Fruit fly (Drosophila melanogaster): ENCODE results near the gene CG1677.

The CG1677 gene

DNA sequence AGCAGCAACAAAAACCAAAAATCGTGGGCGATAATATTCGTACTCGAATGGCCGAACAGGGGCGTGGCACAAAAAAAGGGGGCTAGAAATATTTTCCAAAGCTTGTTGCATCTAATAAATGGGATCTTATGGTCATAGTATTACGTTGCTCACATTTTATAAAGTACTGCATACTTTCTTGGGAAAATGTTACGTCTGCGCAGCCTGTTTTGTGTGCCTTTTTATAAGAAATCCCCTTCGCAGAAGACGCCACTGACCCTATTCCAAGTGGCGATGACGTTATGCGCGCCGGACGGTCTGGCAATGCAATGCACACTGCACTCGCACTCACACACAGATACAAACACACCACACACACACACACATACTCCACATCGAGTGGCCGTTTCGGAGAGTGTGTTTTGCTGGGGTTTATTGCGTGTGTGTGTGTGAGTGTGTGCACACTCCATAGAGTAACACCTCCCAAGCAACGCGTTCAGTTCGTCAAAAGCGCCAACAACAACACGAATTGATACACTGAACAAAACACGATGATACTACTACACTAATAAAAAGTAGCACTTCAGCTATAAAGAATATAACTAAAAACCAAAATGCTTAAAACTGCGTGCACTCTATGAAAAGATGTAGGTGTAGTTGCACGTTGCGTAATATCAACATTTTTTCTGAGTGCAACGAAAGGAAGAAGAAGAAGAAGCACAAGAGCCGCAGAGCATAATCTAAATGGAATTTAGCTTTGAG is 112.3 kb downstream of the CG1677 start:
- TF ChIP-seq Vsx2 (GFP tag; optimal IDR thresholded peaks at IDR 0.05; ENCODE audit: partially characterized antibody), result no peak
- peak; percentile 43 for TF ChIP-seq sv (GFP tag; optimal IDR thresholded peaks at IDR 0.05)
- TF ChIP-seq psq (GFP tag; optimal IDR thresholded peaks at IDR 0.05), result peak; percentile 69
- TF ChIP-seq rgr (GFP tag; optimal IDR thresholded peaks at IDR 0.05), result peak; percentile 78
- no peak for TF ChIP-seq brk (GFP tag; optimal IDR thresholded peaks at IDR 0.05)
- peak; percentile 12 for TF ChIP-seq GATAd (GFP tag; optimal IDR thresholded peaks at IDR 0.05)
- no peak for TF ChIP-seq Hr78 (GFP tag; optimal IDR thresholded peaks at IDR 0.05)
- TF ChIP-seq Sp1 (GFP tag; optimal IDR thresholded peaks at IDR 0.05), result peak; percentile 86
- TF ChIP-seq ey (GFP tag; optimal IDR thresholded peaks at IDR 0.05), result peak; percentile 82
- TF ChIP-seq lola (GFP tag; optimal IDR thresholded peaks at IDR 0.05), result no peak
- TF ChIP-seq Mio (GFP tag; optimal IDR thresholded peaks at IDR 0.05), result peak; percentile 50
- no peak for TF ChIP-seq Myc (optimal IDR thresholded peaks at IDR 0.05)
- no peak for TF ChIP-seq Rel (GFP tag; optimal IDR thresholded peaks at IDR 0.05)
- peak; percentile 53 for TF ChIP-seq Rel (tag; optimal IDR thresholded peaks at IDR 0.05)
- no peak for TF ChIP-seq Abd-B (GFP tag; optimal IDR thresholded peaks at IDR 0.05)
- TF ChIP-seq N (GFP tag; optimal IDR thresholded peaks at IDR 0.05), result no peak
- TF ChIP-seq HLH106 (tag; optimal IDR thresholded peaks at IDR 0.05), result peak; percentile 90
- TF ChIP-seq Jra (GFP tag; optimal IDR thresholded peaks at IDR 0.05), result peak; percentile 37
- TF ChIP-seq dsf (GFP tag; optimal IDR thresholded peaks at IDR 0.05; ENCODE audit: borderline replicate concordance), result no peak
- peak; percentile 86 for TF ChIP-seq Hnf4 (GFP tag; optimal IDR thresholded peaks at IDR 0.05)
- no peak for TF ChIP-seq usp (GFP tag; optimal IDR thresholded peaks at IDR 0.05)
- peak; percentile 83 for TF ChIP-seq tai (GFP tag; optimal IDR thresholded peaks at IDR 0.05)
- TF ChIP-seq sage (GFP tag; optimal IDR thresholded peaks at IDR 0.05), result peak; percentile 80
- TF ChIP-seq CrebA (GFP tag; optimal IDR thresholded peaks at IDR 0.05; ENCODE audit: borderline replicate concordance), result no peak
- TF ChIP-seq woc (GFP tag; optimal IDR thresholded peaks at IDR 0.05), result peak; percentile 82
- TF ChIP-seq dmrt93B (GFP tag; optimal IDR thresholded peaks at IDR 0.05), result peak; percentile 80
- TF ChIP-seq CG9705 (GFP tag; optimal IDR thresholded peaks at IDR 0.05), result peak; percentile 86
- peak; percentile 54 to 83 for TF ChIP-seq foxo (GFP tag; optimal IDR thresholded peaks at IDR 0.05)
- no peak for TF ChIP-seq pan (optimal IDR thresholded peaks at IDR 0.05)
- TF ChIP-seq dl (GFP tag; optimal IDR thresholded peaks at IDR 0.05; ENCODE audit: insufficient read depth in 1 of 2, partially characterized antibody in 2 of 2), result no peak
- peak; percentile 79 for TF ChIP-seq OdsH (GFP tag; optimal IDR thresholded peaks at IDR 0.05)
- peak; percentile 75 for TF ChIP-seq br (GFP tag; optimal IDR thresholded peaks at IDR 0.05)
- peak; percentile 67 for TF ChIP-seq CG32264 (GFP tag; optimal IDR thresholded peaks at IDR 0.05)
- TF ChIP-seq fru (GFP tag; optimal IDR thresholded peaks at IDR 0.05), result peak; percentile 83
- no peak for TF ChIP-seq jim (GFP tag; optimal IDR thresholded peaks at IDR 0.05)
- no peak for TF ChIP-seq Dif (GFP tag; optimal IDR thresholded peaks at IDR 0.05; ENCODE audit: partially characterized antibody)
- TF ChIP-seq Hr83 (GFP tag; optimal IDR thresholded peaks at IDR 0.05; ENCODE audit: poor library complexity, severe bottlenecking), result peak; percentile 12
- peak; percentile 36 for TF ChIP-seq Dfd (GFP tag; optimal IDR thresholded peaks at IDR 0.05)
- peak; percentile 80 for TF ChIP-seq h (GFP tag; optimal IDR thresholded peaks at IDR 0.05)

DNA sequence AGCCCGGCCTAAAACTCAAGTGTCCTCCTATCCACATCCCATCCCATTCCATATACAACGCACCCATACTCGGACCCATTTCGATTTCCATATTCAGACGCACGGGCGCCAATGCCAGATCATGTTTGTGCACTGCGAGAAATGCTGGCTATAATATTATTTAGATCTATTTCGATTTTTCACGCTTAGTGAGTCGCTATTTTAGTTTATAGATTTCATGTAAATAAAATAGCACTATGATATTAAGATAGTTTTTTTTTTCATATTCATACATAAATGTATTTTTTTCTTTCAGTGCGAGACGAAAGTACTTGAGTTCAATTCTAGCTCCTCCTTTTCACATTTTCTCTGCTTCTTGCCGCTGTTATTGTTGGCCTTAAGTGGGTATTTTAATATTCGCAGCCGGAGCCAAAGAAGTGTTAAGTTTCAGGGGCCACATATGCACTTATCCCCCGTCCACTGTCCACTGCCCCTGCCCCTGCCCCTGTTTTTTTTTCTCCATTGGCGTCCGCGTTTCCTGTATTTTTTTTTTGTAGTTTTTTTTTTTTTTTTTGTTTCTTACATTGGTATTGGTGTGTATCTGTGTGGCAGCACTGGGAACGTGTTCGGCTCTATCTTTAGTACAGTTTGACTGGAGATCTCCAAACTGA is 113.6 kb downstream of the CG1677 start:
- TF ChIP-seq Sp1 (GFP tag; optimal IDR thresholded peaks at IDR 0.05) (peak; percentile 75), dl (GFP tag; optimal IDR thresholded peaks at IDR 0.05; ENCODE audit: insufficient read depth in 1 of 2, partially characterized antibody in 2 of 2) (no peak), sv (GFP tag; optimal IDR thresholded peaks at IDR 0.05) (peak; percentile 74), Dfd (GFP tag; optimal IDR thresholded peaks at IDR 0.05) (no peak), br (GFP tag; optimal IDR thresholded peaks at IDR 0.05) (peak; percentile 71), rgr (GFP tag; optimal IDR thresholded peaks at IDR 0.05) (peak; percentile 75), fru (GFP tag; optimal IDR thresholded peaks at IDR 0.05) (peak; percentile 65), sage (GFP tag; optimal IDR thresholded peaks at IDR 0.05) (peak; percentile 39), dmrt93B (GFP tag; optimal IDR thresholded peaks at IDR 0.05) (peak; percentile 1), psq (GFP tag; optimal IDR thresholded peaks at IDR 0.05) (peak; percentile 62), brk (GFP tag; optimal IDR thresholded peaks at IDR 0.05) (no peak), GATAd (GFP tag; optimal IDR thresholded peaks at IDR 0.05) (no peak), Rel (GFP tag; optimal IDR thresholded peaks at IDR 0.05) (peak; percentile 39), Rel (tag; optimal IDR thresholded peaks at IDR 0.05) (peak; percentile 16), woc (GFP tag; optimal IDR thresholded peaks at IDR 0.05) (peak; percentile 37), h (GFP tag; optimal IDR thresholded peaks at IDR 0.05) (peak; percentile 84), foxo (GFP tag; optimal IDR thresholded peaks at IDR 0.05) (peak in 1 of 2 experiments; percentile 75), OdsH (GFP tag; optimal IDR thresholded peaks at IDR 0.05) (peak; percentile 79), Vsx2 (GFP tag; optimal IDR thresholded peaks at IDR 0.05; ENCODE audit: partially characterized antibody) (no peak), HLH106 (tag; optimal IDR thresholded peaks at IDR 0.05) (peak; percentile 59), Hnf4 (GFP tag; optimal IDR thresholded peaks at IDR 0.05) (peak; percentile 68), CG9705 (GFP tag; optimal IDR thresholded peaks at IDR 0.05) (peak; percentile 7), CG32264 (GFP tag; optimal IDR thresholded peaks at IDR 0.05) (peak; percentile 8), ey (GFP tag; optimal IDR thresholded peaks at IDR 0.05) (peak; percentile 54)

Measured in whole organism, wandering third instar larva.